Worm (Caenorhabditis elegans) whole organism, early embryonic: ENCODE results near the gene F59E11.7.

ENCODE experiments used
- B0310.2 ChIP-seq: sonication (generic microtip); optimal IDR thresholded peaks from 2 replicates; lab custom pipeline; 2016; ENCODE audit warnings: mild to moderate bottlenecking, missing genetic modification characterization, missing compliant biosample characterization
- ama-1 ChIP-seq: fragments of 150-350 bp; optimal IDR thresholded peaks from 2 replicates; lab custom pipeline; 2014
- ceh-36 ChIP-seq: sonication (generic microtip); optimal IDR thresholded peaks from 2 replicates; lab custom pipeline; 2016; ENCODE audit warnings: missing genetic modification characterization, inconsistent platforms, missing compliant biosample characterization
- ets-7 ChIP-seq: sonication (generic microtip); optimal IDR thresholded peaks from 2 replicates; lab custom pipeline; 2016; ENCODE audit warnings: missing genotype, missing genetic modification characterization, missing compliant biosample characterization
- flt-1 ChIP-seq: fragments of 200-800 bp; sonication (Bioruptor generic); IDR thresholded peaks from 2 replicates; pipeline ENCODE4 v1.3.6; 2022; ENCODE audit warnings: missing genetic modification characterization, missing compliant biosample characterization
- sea-1 ChIP-seq: fragments of 200-800 bp; sonication (Bioruptor generic); conservative IDR thresholded peaks from 2 replicates; pipeline ENCODE4 v1.3.6; 2022; ENCODE audit warnings: missing genetic modification characterization, missing compliant biosample characterization
- tbx-11 ChIP-seq: fragments of 200-800 bp; sonication (Bioruptor generic); IDR thresholded peaks from 2 replicates; pipeline ENCODE4 v1.3.6; 2022; ENCODE audit warnings: missing genetic modification characterization, missing compliant biosample characterization
- tbx-37 ChIP-seq: fragments of 200-800 bp; sonication (Bioruptor generic); conservative IDR thresholded peaks from 2 replicates; pipeline ENCODE4 v1.3.6; 2022; ENCODE audit warnings: missing genetic modification reagents, missing genetic modification characterization, missing compliant biosample characterization
- tra-4 ChIP-seq: sonication (generic microtip); optimal IDR thresholded peaks from 2 replicates; lab custom pipeline; 2017; ENCODE audit warnings: missing genetic modification characterization, missing compliant biosample characterization

- TF ChIP-seq ets-7 (tag; lab: Kevin White, UChicago): no peak
- no peak for TF ChIP-seq flt-1 (GFP tag; lab: Robert Waterston, UW)
- no peak for TF ChIP-seq ceh-36 (tag; lab: Kevin White, UChicago)
- no peak for TF ChIP-seq ama-1 (lab: Kevin White, UChicago)
- TF ChIP-seq tbx-11: no peak
- TF ChIP-seq sea-1 (GFP tag; lab: Robert Waterston, UW): no peak
- no peak for TF ChIP-seq tra-4
- TF ChIP-seq tbx-37: no peak
- no peak for TF ChIP-seq B0310.2 (tag; lab: Kevin White, UChicago)
These were observed 49.6 kb upstream of the F59E11.7 start for ce11 chrV:8940419-8940818.
